Worm (Caenorhabditis elegans): ENCODE measurements around the gene msp-74.

Gene msp-74

ce11 chrII:5081124-5081913, 33.8 kb downstream of the msp-74 start, which contains the start of gene dsh-2 (continued):
- TF ChIP-seq nhr-111 (GFP tag; optimal IDR thresholded peaks at IDR 0.05) (no peak), nhr-41 (GFP tag; IDR thresholded peaks at IDR 0.05) (peak; percentile 27; the same call in 1 of the 2 replicates), F49E8.2 (tag; optimal IDR thresholded peaks at IDR 0.05; ENCODE audit: borderline replicate concordance) (no peak), cey-2 (tag; optimal IDR thresholded peaks at IDR 0.05; ENCODE audit: borderline replicate concordance, insufficient read depth) (no peak), ceh-32 (tag; optimal IDR thresholded peaks at IDR 0.05; ENCODE audit: poor library complexity) (no peak), ceh-28 (tag; optimal IDR thresholded peaks at IDR 0.05) (peak; percentile 25), F26F4.8 (GFP tag; conservative IDR thresholded peaks at IDR 0.05) (no peak), nhr-42 (GFP tag; IDR thresholded peaks at IDR 0.05) (no peak), nhr-77 (tag; optimal IDR thresholded peaks at IDR 0.05) (no peak), skn-1 (tag; optimal IDR thresholded peaks at IDR 0.05) (no peak), ama-1 (optimal IDR thresholded peaks at IDR 0.05) (no peak), Y75B8A.6 (GFP tag; IDR thresholded peaks at IDR 0.05) (no peak), dmd-8 (GFP tag; IDR thresholded peaks at IDR 0.05) (no peak), zfp-3 (GFP tag; conservative IDR thresholded peaks at IDR 0.05) (no peak), daf-12 (tag; optimal IDR thresholded peaks at IDR 0.05) (no peak), mdl-1 (tag; optimal IDR thresholded peaks at IDR 0.05) (peak in 1 of 2 experiments; percentile 30), ztf-7 (tag; optimal IDR thresholded peaks at IDR 0.05) (no peak), mxl-2 (GFP tag; conservative IDR thresholded peaks at IDR 0.05) (no peak), lin-13 (GFP tag; optimal IDR thresholded peaks at IDR 0.05) (peak; percentile 34), daf-8 (GFP tag; IDR thresholded peaks at IDR 0.05) (no peak), nhr-11 (tag; optimal IDR thresholded peaks at IDR 0.05) (no peak), spr-3 (GFP tag; optimal IDR thresholded peaks at IDR 0.05) (no peak), nhr-102 (tag; optimal IDR thresholded peaks at IDR 0.05) (no peak), lin-15B (tag; optimal IDR thresholded peaks at IDR 0.05) (no peak), attf-4 (tag; optimal IDR thresholded peaks at IDR 0.05) (no peak), gei-8 (GFP tag; optimal IDR thresholded peaks at IDR 0.05) (no peak), lsy-2 (tag; optimal IDR thresholded peaks at IDR 0.05) (peak in 1 of 2 experiments; percentile 73), fkh-10 (GFP tag; optimal IDR thresholded peaks at IDR 0.05) (no peak), lin-29 (GFP tag; IDR thresholded peaks at IDR 0.05) (no peak), Y48G9A.11 (GFP tag; IDR thresholded peaks at IDR 0.05) (no peak), F44E2.7 (GFP tag; IDR thresholded peaks at IDR 0.05) (no peak), nhr-28 (tag; optimal IDR thresholded peaks at IDR 0.05) (peak; percentile 42), hlh-30 (tag; optimal IDR thresholded peaks at IDR 0.05; ENCODE audit: insufficient read depth) (peak; percentile 84), mxl-3 (GFP tag; optimal IDR thresholded peaks at IDR 0.05) (peak; percentile 64), unc-39 (tag; optimal IDR thresholded peaks at IDR 0.05) (no peak), dpl-1 (GFP tag; optimal IDR thresholded peaks at IDR 0.05) (peak; percentile 77), nhr-76 (tag; optimal IDR thresholded peaks at IDR 0.05) (no peak), D1046.2 (GFP tag; IDR thresholded peaks at IDR 0.05) (no peak), pqm-1 (tag; optimal IDR thresholded peaks at IDR 0.05) (no peak), ces-1 (GFP tag; optimal IDR thresholded peaks at IDR 0.05) (no peak), dmd-6 (GFP tag; IDR thresholded peaks at IDR 0.05) (peak; percentile 13; the same call in 1 of the 2 replicates), hlh-11 (tag; optimal IDR thresholded peaks at IDR 0.05) (peak; percentile 55), lin-38 (GFP tag; IDR thresholded peaks at IDR 0.05) (peak; percentile 55), zip-11 (GFP tag; IDR thresholded peaks at IDR 0.05) (no peak), madf-9 (GFP tag; conservative IDR thresholded peaks at IDR 0.05) (no peak), ctbp-1 (GFP tag; IDR thresholded peaks at IDR 0.05) (no peak), hmg-1.1 (GFP tag; IDR thresholded peaks at IDR 0.05) (no peak), nhr-237 (tag; optimal IDR thresholded peaks at IDR 0.05) (no peak), ceh-82 (tag; optimal IDR thresholded peaks at IDR 0.05) (no peak), php-3 (GFP tag; IDR thresholded peaks at IDR 0.05) (no peak), nhr-10 (tag; optimal IDR thresholded peaks at IDR 0.05) (no peak)
